Worm (Caenorhabditis elegans) whole organism, midembryonic: ENCODE data around the gene epg-4.

Experiments
- T22C8.4 ChIP-seq: fragments of 200-800 bp; sonication (Bioruptor generic); IDR thresholded peaks from 2 replicates; pipeline ENCODE4 v1.3.6; 2022; ENCODE audit warnings: missing genetic modification characterization, missing compliant biosample characterization
- ztf-23 ChIP-seq: fragments of 200-800 bp; sonication (Bioruptor generic); IDR thresholded peaks from 2 replicates; pipeline ENCODE4 v1.3.6; 2022; ENCODE audit warnings: missing genetic modification reagents, missing genetic modification characterization, missing compliant biosample characterization
- ztf-29 ChIP-seq: fragments of 200-800 bp; sonication (Bioruptor generic); IDR thresholded peaks from 2 replicates; pipeline ENCODE4 v1.3.6; 2022; ENCODE audit warnings: missing genetic modification reagents, missing genetic modification characterization, missing compliant biosample characterization

DNA sequence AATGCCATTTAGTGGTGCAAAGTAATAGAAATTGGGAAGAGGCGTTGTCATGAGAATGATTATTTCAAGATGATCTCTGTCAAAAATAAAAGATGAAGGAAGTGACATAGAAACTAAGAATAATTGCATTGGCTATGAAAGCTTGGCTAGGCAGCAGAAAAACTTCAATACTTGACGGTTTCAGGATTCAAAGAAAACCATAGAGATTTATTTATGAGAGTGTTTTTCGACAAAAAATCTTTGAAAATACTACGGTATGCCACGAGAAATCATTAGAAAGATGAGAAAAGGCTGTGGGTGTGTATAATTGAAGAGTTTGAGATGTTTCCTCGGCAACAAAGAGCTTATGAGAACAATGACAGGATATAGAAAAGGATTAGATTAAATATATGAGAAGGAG lies 3.5 kb downstream of the epg-4 start, which contains the start of gene F37C12.14:
- TF ChIP-seq T22C8.4 (GFP tag; lab: Robert Waterston, UW) (no peak), ztf-23 (no peak), ztf-29 (GFP tag; lab: Robert Waterston, UW) (no peak)
